Worm (Caenorhabditis elegans) whole organism, mixed stage, embryonic: ENCODE data around the gene W02D7.12.
"Not testable (repeated sequence)": the region's sequence is repeated elsewhere in the genome, so short reads cannot be mapped to it uniquely, and the experiment has no call there.

ENCODE experiments used
- M03D4.4 ChIP-seq: sonication (generic microtip); optimal IDR thresholded peaks from 2 replicates; lab custom pipeline; 2017; ENCODE audit warnings: mild to moderate bottlenecking, missing genetic modification characterization, missing compliant biosample characterization
- bed-3 ChIP-seq: fragments of 200-800 bp; sonication (Bioruptor generic); optimal IDR thresholded peaks from 3 replicates; lab custom pipeline; 2018; ENCODE audit warnings: mild to moderate bottlenecking, missing genetic modification characterization, moderate library complexity, missing compliant biosample characterization
- blmp-1 ChIP-seq: fragments of 150-350 bp; optimal IDR thresholded peaks from 2 replicates; lab custom pipeline; 2014; ENCODE audit warnings: missing biosample characterization, missing genetic modification characterization
- ceh-39 ChIP-seq: fragments of 150-350 bp; optimal IDR thresholded peaks from 2 replicates; lab custom pipeline; 2014; ENCODE audit warnings: missing biosample characterization, missing genetic modification characterization
- ceh-43 ChIP-seq: fragments of 200-800 bp; sonication (Bioruptor generic); optimal IDR thresholded peaks from 2 replicates; lab custom pipeline; 2018; ENCODE audit warnings: mild to moderate bottlenecking, missing genetic modification characterization, moderate library complexity, missing compliant biosample characterization
- ceh-83 ChIP-seq: fragments of 200-800 bp; sonication (Bioruptor generic); optimal IDR thresholded peaks from 2 replicates; lab custom pipeline; 2018; ENCODE audit warnings: mild to moderate bottlenecking, missing genetic modification characterization, missing compliant biosample characterization
- ces-1 ChIP-seq: fragments of 150-350 bp; optimal IDR thresholded peaks from 2 replicates; lab custom pipeline; 2014; ENCODE audit warnings: missing biosample characterization, missing genetic modification reagents, missing genetic modification characterization
- cnd-1 ChIP-seq: fragments of 200-800 bp; sonication (Bioruptor generic); optimal IDR thresholded peaks from 2 replicates; lab custom pipeline; 2018; ENCODE audit warnings: mild to moderate bottlenecking, missing genetic modification characterization, missing compliant biosample characterization
- drap-1 ChIP-seq: fragments of 200-800 bp; sonication (Bioruptor generic); optimal IDR thresholded peaks from 3 replicates; lab custom pipeline; 2018; ENCODE audit warnings: mild to moderate bottlenecking, missing genetic modification characterization, missing compliant biosample characterization
- elt-1 ChIP-seq: sonication (generic microtip); optimal IDR thresholded peaks from 2 replicates; lab custom pipeline; 2017; ENCODE audit warnings: missing genetic modification characterization, mild to moderate bottlenecking, missing compliant biosample characterization, antibody characterized with exemption, moderate library complexity, borderline replicate concordance; ENCODE audit not compliant: insufficient read depth
- elt-3 ChIP-seq: fragments of 150-350 bp; optimal IDR thresholded peaks from 2 replicates; lab custom pipeline; 2014; ENCODE audit warnings: missing biosample characterization, missing genetic modification characterization
- flh-1 ChIP-seq: fragments of 200-800 bp; sonication (Bioruptor generic); optimal IDR thresholded peaks from 2 replicates; lab custom pipeline; 2018; ENCODE audit warnings: mild to moderate bottlenecking, missing genetic modification characterization, moderate library complexity, missing compliant biosample characterization
- ham-2 ChIP-seq: fragments of 200-800 bp; sonication (Bioruptor generic); optimal IDR thresholded peaks from 2 replicates; lab custom pipeline; 2018; ENCODE audit warnings: mild to moderate bottlenecking, missing genetic modification characterization, missing compliant biosample characterization
- hlh-1 ChIP-seq: fragments of 150-350 bp; optimal IDR thresholded peaks from 2 replicates; lab custom pipeline; 2014; ENCODE audit warnings: missing biosample characterization, missing genetic modification reagents, missing genetic modification characterization
- lin-13 ChIP-seq: fragments of 150-350 bp; optimal IDR thresholded peaks from 2 replicates; lab custom pipeline; 2014; ENCODE audit warnings: missing biosample characterization, missing genetic modification characterization
- lin-32 ChIP-seq: fragments of 200-800 bp; sonication (Bioruptor generic); optimal IDR thresholded peaks from 2 replicates; lab custom pipeline; 2018; ENCODE audit warnings: mild to moderate bottlenecking, missing genetic modification characterization, missing compliant biosample characterization
- lsy-2 ChIP-seq: fragments of 150-350 bp; optimal IDR thresholded peaks from 2 replicates; lab custom pipeline; 2014; ENCODE audit warnings: missing biosample characterization, missing genetic modification characterization
- mab-5 ChIP-seq: fragments of 150-350 bp; optimal IDR thresholded peaks from 2 replicates; lab custom pipeline; 2014; ENCODE audit warnings: missing biosample characterization, missing genetic modification characterization
- mep-1 ChIP-seq: fragments of 150-350 bp; optimal IDR thresholded peaks from 2 replicates; lab custom pipeline; 2017; ENCODE audit warnings: missing biosample characterization, missing genetic modification reagents, missing genetic modification characterization, inconsistent platforms
- mls-2 ChIP-seq: sonication (generic microtip); optimal IDR thresholded peaks from 2 replicates; lab custom pipeline; 2016; ENCODE audit warnings: mild to moderate bottlenecking, missing genetic modification characterization, moderate library complexity, missing compliant biosample characterization
- nhr-12 ChIP-seq: fragments of 150-350 bp; optimal IDR thresholded peaks from 2 replicates; lab custom pipeline; 2014; ENCODE audit warnings: missing biosample characterization, missing genetic modification characterization
- nhr-2 ChIP-seq: fragments of 150-350 bp; optimal IDR thresholded peaks from 2 replicates; lab custom pipeline; 2014; ENCODE audit warnings: missing biosample characterization, missing genetic modification characterization
- nhr-237 ChIP-seq: fragments of 150-350 bp; optimal IDR thresholded peaks from 2 replicates; lab custom pipeline; 2014; ENCODE audit warnings: missing biosample characterization, missing genetic modification characterization
- nhr-28 ChIP-seq: fragments of 150-350 bp; optimal IDR thresholded peaks from 2 replicates; lab custom pipeline; 2014; ENCODE audit warnings: missing biosample characterization, missing genetic modification characterization
- nhr-76 ChIP-seq: sonication (generic microtip); optimal IDR thresholded peaks from 2 replicates; lab custom pipeline; 2017; ENCODE audit warnings: missing biosample characterization, missing genetic modification characterization
- pha-4 ChIP-seq: fragments of 150-350 bp; optimal IDR thresholded peaks from 2 replicates; lab custom pipeline; 2018; ENCODE audit warnings: missing biosample characterization, missing genetic modification reagents, missing genetic modification characterization
- sem-2 ChIP-seq: fragments of 200-800 bp; sonication (Bioruptor generic); optimal IDR thresholded peaks from 2 replicates; lab custom pipeline; 2018; ENCODE audit warnings: mild to moderate bottlenecking, missing genetic modification characterization, missing compliant biosample characterization
- snpc-4 ChIP-seq: fragments of 150-350 bp; optimal IDR thresholded peaks from 2 replicates; lab custom pipeline; 2014; ENCODE audit warnings: missing biosample characterization, missing genetic modification characterization
- sptf-1 ChIP-seq: sonication (generic microtip); optimal IDR thresholded peaks from 2 replicates; lab custom pipeline; 2017; ENCODE audit warnings: mild to moderate bottlenecking, missing genetic modification characterization, moderate library complexity, missing compliant biosample characterization
- tbx-8 ChIP-seq: fragments of 200-800 bp; sonication (Bioruptor generic); optimal IDR thresholded peaks from 2 replicates; lab custom pipeline; 2018; ENCODE audit warnings: mild to moderate bottlenecking, missing genetic modification characterization, moderate library complexity, missing compliant biosample characterization
- unc-120 ChIP-seq: sonication (generic microtip); optimal IDR thresholded peaks from 2 replicates; lab custom pipeline; 2017; ENCODE audit warnings: missing genetic modification characterization, missing compliant biosample characterization; ENCODE audit not compliant: poor library complexity, severe bottlenecking
- unc-39 ChIP-seq: fragments of 150-350 bp; optimal IDR thresholded peaks from 2 replicates; lab custom pipeline; 2014; ENCODE audit warnings: missing biosample characterization, missing genetic modification characterization
- unc-62 ChIP-seq: fragments of 150-350 bp; optimal IDR thresholded peaks from 2 replicates; lab custom pipeline; 2014; ENCODE audit warnings: missing biosample characterization, missing genetic modification reagents, missing genetic modification characterization
- zip-8 ChIP-seq: fragments of 150-350 bp; optimal IDR thresholded peaks from 2 replicates; lab custom pipeline; 2014; ENCODE audit warnings: missing biosample characterization, missing genetic modification characterization
- ztf-11 ChIP-seq: fragments of 150-350 bp; optimal IDR thresholded peaks from 2 replicates; lab custom pipeline; 2014; ENCODE audit warnings: missing biosample characterization, missing genetic modification characterization

The W02D7.12 gene

ce11 chrV:8335620-8336019 lies 24.3 kb downstream of the W02D7.12 start:
- TF ChIP-seq ztf-11 (tag; lab: Kevin White, UChicago) (no peak), hlh-1 (tag; lab: Kevin White, UChicago) (peak; percentile 82), unc-62 (GFP tag; lab: Kevin White, UChicago) (peak; percentile 83)

DNA sequence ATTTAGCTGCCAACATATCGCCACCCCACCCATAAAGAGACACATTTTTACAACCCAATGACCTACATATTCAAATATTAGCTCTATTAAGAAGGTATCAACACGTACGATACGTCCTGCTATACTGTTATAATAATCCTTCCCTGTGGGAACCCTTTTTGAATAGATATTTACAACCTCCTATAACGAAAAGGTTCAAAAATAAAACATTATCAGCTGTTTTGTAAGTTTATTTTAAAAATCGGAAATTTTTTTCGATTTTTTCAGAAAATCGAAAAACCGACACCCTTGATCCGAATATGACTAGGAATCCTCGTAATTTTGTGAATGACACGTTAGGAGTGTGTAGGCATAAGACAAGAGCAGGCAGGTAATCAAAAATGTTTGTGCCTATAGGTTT lies 29.6 kb downstream of the W02D7.12 start, which contains the start of gene C08D8.7:
Gene C08D8.7, plus strand, starts transcription at position 301 of the 400 bp plus-strand sequence.
- TF ChIP-seq ham-2 (GFP tag; lab: Kevin White, UChicago); ceh-83 (GFP tag; lab: Kevin White, UChicago); unc-39: not testable (repeated sequence)

DNA sequence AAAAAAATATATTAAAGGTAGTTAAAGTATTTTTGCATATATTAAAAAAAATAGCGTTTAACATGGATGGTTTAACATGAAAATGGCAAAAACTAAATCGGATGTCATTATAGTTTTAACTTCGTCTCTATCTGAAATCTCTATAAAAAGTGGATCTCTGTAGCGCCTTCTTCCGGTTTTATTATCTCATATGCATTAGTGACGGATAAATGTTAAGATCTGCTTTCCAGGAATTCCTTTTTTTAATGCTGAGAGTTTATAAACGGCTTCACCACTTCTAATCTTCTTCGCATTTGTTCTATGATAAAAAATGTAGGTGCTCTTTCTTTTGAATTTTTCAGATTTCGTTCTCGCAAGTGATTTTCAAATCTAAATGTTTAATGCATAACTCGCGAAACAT lies 31.1 kb downstream of the W02D7.12 start:
- TF ChIP-seq snpc-4 (tag; lab: Kevin White, UChicago) (no peak), ceh-83 (GFP tag; lab: Kevin White, UChicago) (no peak), elt-3 (no peak), ceh-39 (no peak), tbx-8 (GFP tag; lab: Kevin White, UChicago) (no peak), sptf-1 (tag; lab: Kevin White, UChicago) (no peak), zip-8 (no peak), nhr-12 (no peak), unc-62 (GFP tag; lab: Kevin White, UChicago) (no peak), ceh-43 (GFP tag; lab: Kevin White, UChicago) (no peak), drap-1 (GFP tag; lab: Kevin White, UChicago) (no peak), bed-3 (no peak), sem-2 (GFP tag; lab: Kevin White, UChicago) (no peak), hlh-1 (tag; lab: Kevin White, UChicago) (no peak), flh-1 (GFP tag; lab: Kevin White, UChicago) (no peak), mls-2 (tag; lab: Kevin White, UChicago) (no peak)

- no peak for TF ChIP-seq nhr-76 (tag; lab: Kevin White, UChicago)
Measured at ce11 chrV:8345436-8345835, 34.1 kb downstream of the W02D7.12 start, which contains the start of gene C08D8.1. Gene C08D8.1, plus strand, starts transcription at chrV:8345759.

ce11 chrV:8348959-8349389 lies 37.7 kb downstream of the W02D7.12 start:
- TF ChIP-seq elt-1 (tag; lab: Kevin White, UChicago) (no peak), unc-39 (no peak), hlh-1 (tag; lab: Kevin White, UChicago) (peak; percentile 9), ces-1 (GFP tag; lab: Kevin White, UChicago) (peak; percentile 19), lsy-2 (tag; lab: Kevin White, UChicago) (no peak), ztf-11 (tag; lab: Kevin White, UChicago) (no peak), nhr-237 (tag; lab: Kevin White, UChicago) (no peak), bed-3 (no peak), nhr-12 (no peak), flh-1 (GFP tag; lab: Kevin White, UChicago) (no peak), lin-13 (tag; lab: Kevin White, UChicago) (no peak), pha-4 (tag; lab: Kevin White, UChicago) (peak; percentile 40), ham-2 (GFP tag; lab: Kevin White, UChicago) (no peak), M03D4.4 (peak; percentile 22), zip-8 (no peak), nhr-2 (tag; lab: Kevin White, UChicago) (no peak), sem-2 (GFP tag; lab: Kevin White, UChicago) (no peak), nhr-76 (tag; lab: Kevin White, UChicago) (no peak), blmp-1 (tag; lab: Kevin White, UChicago) (no peak), cnd-1 (tag; lab: Kevin White, UChicago) (no peak), ceh-43 (GFP tag; lab: Kevin White, UChicago) (no peak), mab-5 (tag; lab: Kevin White, UChicago) (no peak), nhr-28 (tag; lab: Kevin White, UChicago) (no peak), drap-1 (GFP tag; lab: Kevin White, UChicago) (peak; percentile 19), tbx-8 (GFP tag; lab: Kevin White, UChicago) (no peak), ceh-39 (no peak), ceh-83 (GFP tag; lab: Kevin White, UChicago) (no peak), unc-62 (GFP tag; lab: Kevin White, UChicago) (peak; percentile 35), unc-120 (tag; lab: Kevin White, UChicago) (peak; percentile 23), mls-2 (tag; lab: Kevin White, UChicago) (no peak), snpc-4 (tag; lab: Kevin White, UChicago) (no peak), lin-32 (no peak), elt-3 (no peak), mep-1 (tag; lab: Kevin White, UChicago) (peak; percentile 29), sptf-1 (tag; lab: Kevin White, UChicago) (peak; percentile 26)
